Worm (Caenorhabditis elegans) whole organism, L2 larva: ENCODE results near the gene D1054.1.

Experiments used
- C34F6.9 ChIP-seq: fragments of 150-350 bp; optimal IDR thresholded peaks from 2 replicates; lab custom pipeline; 2014; ENCODE audit warnings: missing biosample characterization, missing genetic modification characterization
- F13H6.1 ChIP-seq: sonication (generic microtip); optimal IDR thresholded peaks from 2 replicates; lab custom pipeline; 2016; ENCODE audit warnings: missing genetic modification characterization, missing compliant biosample characterization
- aly-2 ChIP-seq: fragments of 150-350 bp; optimal IDR thresholded peaks from 2 replicates; lab custom pipeline; 2014; ENCODE audit warnings: missing biosample characterization, missing genetic modification characterization
- ama-1 ChIP-seq: fragments of 150-350 bp; optimal IDR thresholded peaks from 2 replicates; lab custom pipeline; 2018; ENCODE audit warnings: inconsistent platforms
- blmp-1 ChIP-seq: sonication (generic microtip); optimal IDR thresholded peaks from 2 replicates; lab custom pipeline; 2017; ENCODE audit warnings: missing genetic modification characterization, mild to moderate bottlenecking, missing compliant biosample characterization, antibody characterized with exemption, moderate library complexity; ENCODE audit not compliant: insufficient read depth
- crh-2 ChIP-seq: sonication (generic microtip); optimal IDR thresholded peaks from 2 replicates; lab custom pipeline; 2017; ENCODE audit warnings: missing biosample characterization, missing genetic modification characterization
- egl-27 ChIP-seq: sonication (generic microtip); optimal IDR thresholded peaks from 3 replicates; lab custom pipeline; 2017; ENCODE audit warnings: missing biosample characterization, missing genetic modification reagents, missing genetic modification characterization
- fos-1 ChIP-seq: fragments of 150-350 bp; optimal IDR thresholded peaks from 2 replicates; lab custom pipeline; 2014; ENCODE audit warnings: missing biosample characterization, missing genetic modification characterization
- lin-39 ChIP-seq: fragments of 150-350 bp; optimal IDR thresholded peaks from 2 replicates; lab custom pipeline; 2014; ENCODE audit warnings: missing biosample characterization, missing genetic modification reagents, missing genetic modification characterization
- mab-5 ChIP-seq: fragments of 150-350 bp; optimal IDR thresholded peaks from 2 replicates; lab custom pipeline; 2014; ENCODE audit warnings: missing biosample characterization, missing genetic modification characterization
- mdl-1 ChIP-seq, 2 experiments: fragments of 150-350 bp in 1 of 2; sonication (generic microtip) in 1 of 2; optimal IDR thresholded peaks; 2 replicates each; lab custom pipeline; 2017; ENCODE audit warnings: missing biosample characterization in 2 of 2, missing genetic modification characterization in 2 of 2
- nhr-12 ChIP-seq: fragments of 150-350 bp; optimal IDR thresholded peaks from 2 replicates; lab custom pipeline; 2014; ENCODE audit warnings: missing biosample characterization, missing genetic modification characterization
- nhr-129 ChIP-seq: fragments of 150-350 bp; optimal IDR thresholded peaks from 2 replicates; lab custom pipeline; 2014; ENCODE audit warnings: missing biosample characterization, missing genetic modification characterization
- peb-1 ChIP-seq: fragments of 150-350 bp; optimal IDR thresholded peaks from 2 replicates; lab custom pipeline; 2014; ENCODE audit warnings: missing biosample characterization, missing genetic modification characterization
- sma-9 ChIP-seq, 2 experiments: fragments of 150-350 bp in 1 of 2; sonication (generic microtip) in 1 of 2; optimal IDR thresholded peaks; 2 replicates each; lab custom pipeline; 2014 to 2016; ENCODE audit warnings: missing genetic modification characterization in 2 of 2, mild to moderate bottlenecking in 1 of 2, missing biosample characterization in 1 of 2, missing compliant biosample characterization in 1 of 2, missing genetic modification reagents in 1 of 2, moderate library complexity in 1 of 2
- unc-55 ChIP-seq: fragments of 150-350 bp; sonication (generic microtip); optimal IDR thresholded peaks from 3 replicates; lab custom pipeline; 2014; ENCODE audit warnings: missing biosample characterization, missing genetic modification reagents, missing genetic modification characterization
- unc-62 ChIP-seq: fragments of 150-350 bp; optimal IDR thresholded peaks from 2 replicates; lab custom pipeline; 2014; ENCODE audit warnings: missing biosample characterization, missing genetic modification reagents, missing genetic modification characterization
- ztf-1 ChIP-seq: fragments of 200-800 bp; sonication (Bioruptor generic); conservative IDR thresholded peaks from 2 replicates; pipeline ENCODE4 v1.3.6; 2022; ENCODE audit warnings: missing genetic modification characterization, missing compliant biosample characterization
- ztf-11 ChIP-seq: sonication (generic microtip); optimal IDR thresholded peaks from 2 replicates; lab custom pipeline; 2017; ENCODE audit warnings: missing biosample characterization, missing genetic modification characterization

Gene D1054.1

DNA sequence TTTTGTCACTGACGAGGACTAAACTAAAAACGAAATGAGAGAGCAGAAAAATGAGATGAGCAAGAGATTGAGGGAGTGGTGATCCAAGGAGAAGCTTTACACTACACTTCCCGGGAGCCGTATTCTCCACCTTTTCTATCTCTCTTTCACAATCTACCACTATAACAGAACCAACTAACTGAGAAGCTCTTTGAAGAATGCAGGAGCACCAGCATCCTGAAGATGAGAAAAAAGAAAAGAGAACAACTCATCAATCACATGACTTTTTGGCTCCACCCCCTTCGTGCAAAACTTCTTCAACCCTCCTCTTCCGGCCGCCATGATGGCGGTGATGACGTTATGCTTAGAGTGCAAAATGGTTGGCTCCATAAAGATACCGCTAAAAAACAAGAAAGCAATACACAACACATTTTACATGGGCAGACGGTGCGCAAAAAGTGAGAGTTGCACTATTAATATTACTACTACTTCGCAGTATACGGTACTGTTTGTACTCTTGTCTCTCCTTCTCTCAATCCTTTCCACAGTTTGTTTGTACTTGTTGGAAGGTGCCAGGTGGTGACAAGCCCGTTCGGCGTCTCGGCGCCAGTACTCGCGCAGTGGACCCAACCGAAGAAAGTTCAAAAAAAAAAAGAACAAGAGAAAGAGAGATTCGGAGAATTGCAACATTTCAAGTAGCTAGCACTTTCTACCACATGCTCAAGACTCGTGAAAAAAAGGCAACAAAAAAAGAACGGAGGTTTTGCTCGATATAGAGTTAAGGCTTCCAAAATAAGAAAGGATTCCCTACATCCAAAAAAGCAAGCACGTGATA lies 50.8 kb downstream of the D1054.1 start:
- TF ChIP-seq egl-27 (tag; lab: Kevin White, UChicago) = peak; percentile 73
- peak; percentile 53 for TF ChIP-seq blmp-1 (tag; lab: Kevin White, UChicago)
- TF ChIP-seq unc-62 = peak; percentile 50
- TF ChIP-seq mdl-1 (tag; optimal IDR thresholded peaks at IDR 0.05; lab: Kevin White, UChicago) = peak in 1 of 2 experiments; percentile 16
- TF ChIP-seq ztf-11 (tag; lab: Kevin White, UChicago) = no peak
- peak; percentile 47 for TF ChIP-seq unc-55 (GFP tag; lab: Kevin White, UChicago)
- TF ChIP-seq ztf-1 (GFP tag; lab: Robert Waterston, UW) = no peak
- TF ChIP-seq lin-39 (tag; lab: Kevin White, UChicago) = no peak
- peak; percentile 19 for TF ChIP-seq mab-5 (tag; lab: Kevin White, UChicago)
- TF ChIP-seq F13H6.1 (tag; lab: Kevin White, UChicago) = peak; percentile 51
- peak; percentile 52 for TF ChIP-seq ama-1 (lab: Kevin White, UChicago)
- TF ChIP-seq fos-1 (tag; lab: Kevin White, UChicago) = peak; percentile 32
- peak; percentile 64 for TF ChIP-seq nhr-129 (tag; lab: Kevin White, UChicago)
- peak; percentile 54 for TF ChIP-seq sma-9 (GFP tag; optimal IDR thresholded peaks at IDR 0.05; lab: Kevin White, UChicago)
- TF ChIP-seq sma-9 (tag; optimal IDR thresholded peaks at IDR 0.05; lab: Kevin White, UChicago) = no peak
- no peak for TF ChIP-seq nhr-12 (tag; lab: Kevin White, UChicago)
- TF ChIP-seq C34F6.9 (tag; lab: Kevin White, UChicago) = peak; percentile 35
- no peak for TF ChIP-seq peb-1
- no peak for TF ChIP-seq aly-2 (tag; lab: Kevin White, UChicago)
- TF ChIP-seq crh-2 (tag; lab: Kevin White, UChicago) = peak; percentile 19
